Fruit fly (Drosophila melanogaster) whole organism, embryonic: ENCODE data around the gene Cyt-c-d.

ENCODE experiments used
- CG10431 ChIP-seq: fragments of 200-800 bp; sonication (Bioruptor generic); optimal IDR thresholded peaks from 3 replicates; lab custom pipeline; 2018; ENCODE audit warnings: missing biosample characterization, mild to moderate bottlenecking, missing genetic modification characterization
- CG12236 ChIP-seq: fragments of 200-800 bp; sonication (Bioruptor generic); optimal IDR thresholded peaks from 2 replicates; lab custom pipeline; 2016; ENCODE audit warnings: missing biosample characterization, missing genetic modification characterization
- CG8765 ChIP-seq: fragments of 200-800 bp; sonication (Bioruptor generic); IDR thresholded peaks from 2 replicates; pipeline ENCODE4 v1.3.6; 2022; ENCODE audit warnings: missing biosample characterization, missing genetic modification characterization
- Stat92E ChIP-seq, 3 experiments: fragments of >200 bp in 2 of 3; fragments of 200-800 bp in 1 of 3; sonication (Bioruptor generic) in 1 of 3; optimal IDR thresholded peaks; 2 replicates each; lab custom pipeline; 2017 to 2019; ENCODE audit warnings: missing biosample characterization in 3 of 3, missing genetic modification characterization in 3 of 3, mild to moderate bottlenecking in 1 of 3, moderate library complexity in 1 of 3
- nom ChIP-seq: fragments of 200-800 bp; sonication (Bioruptor generic); optimal IDR thresholded peaks from 2 replicates; lab custom pipeline; 2017; ENCODE audit warnings: missing biosample characterization, missing genetic modification characterization, mild to moderate bottlenecking, moderate library complexity, missing genetic modification reagents

DNA sequence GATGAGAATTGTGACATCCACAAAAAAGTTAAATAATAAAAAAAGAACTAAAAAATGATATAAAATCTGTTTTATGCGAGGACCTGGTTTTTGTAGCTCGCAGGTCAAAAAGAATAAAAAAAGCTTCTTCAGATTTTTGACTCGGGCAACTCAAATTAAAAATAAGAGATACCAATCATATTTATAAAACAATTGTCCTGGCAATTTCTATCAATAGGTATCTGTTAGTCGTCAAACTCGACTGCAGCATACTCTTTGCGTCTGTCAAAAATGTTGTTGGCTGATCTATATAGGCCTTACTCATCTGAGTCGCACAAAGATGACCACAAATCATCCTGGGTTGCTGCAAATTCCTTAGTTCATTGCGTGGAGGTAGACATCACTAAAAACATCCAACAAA is 6.9 kb downstream of the Cyt-c-d start:
- TF ChIP-seq CG10431 (no peak), CG8765 (GFP tag; lab: Robert Waterston, UW) (no peak), nom (GFP tag; lab: Kevin White, UChicago) (no peak), Stat92E (GFP tag; optimal IDR thresholded peaks at IDR 0.05; lab: Kevin White, UChicago) (no peak), CG12236 (GFP tag; lab: Kevin White, UChicago) (no peak)
